Worm (Caenorhabditis elegans) whole organism, L3 larva: ENCODE data around the gene VY10G11R.1.

ENCODE experiments used
- R02D3.7 ChIP-seq: fragments of 150-350 bp; optimal IDR thresholded peaks from 2 replicates; lab custom pipeline; 2014; ENCODE audit warnings: missing biosample characterization, missing genetic modification characterization
- ZK546.5 ChIP-seq: sonication (generic microtip); optimal IDR thresholded peaks from 2 replicates; lab custom pipeline; 2017; ENCODE audit warnings: missing biosample characterization, missing genetic modification characterization
- aly-2 ChIP-seq: fragments of 150-350 bp; optimal IDR thresholded peaks from 2 replicates; lab custom pipeline; 2014; ENCODE audit warnings: missing biosample characterization, missing genetic modification characterization
- ama-1 ChIP-seq: fragments of 150-350 bp; optimal IDR thresholded peaks from 2 replicates; lab custom pipeline; 2018
- ceh-16 ChIP-seq: sonication (generic microtip); optimal IDR thresholded peaks from 2 replicates; lab custom pipeline; 2017; ENCODE audit warnings: missing biosample characterization, missing genetic modification characterization
- ceh-28 ChIP-seq: fragments of 150-350 bp; optimal IDR thresholded peaks from 2 replicates; lab custom pipeline; 2014; ENCODE audit warnings: missing biosample characterization, missing genetic modification reagents, missing genetic modification characterization
- ceh-82 ChIP-seq: fragments of 150-350 bp; optimal IDR thresholded peaks from 2 replicates; lab custom pipeline; 2014; ENCODE audit warnings: missing biosample characterization, missing genetic modification characterization
- ceh-9 ChIP-seq: sonication (generic microtip); optimal IDR thresholded peaks from 2 replicates; lab custom pipeline; 2018; ENCODE audit warnings: missing biosample characterization, missing genetic modification characterization
- daf-12 ChIP-seq: fragments of 150-350 bp; optimal IDR thresholded peaks from 2 replicates; lab custom pipeline; 2014; ENCODE audit warnings: missing biosample characterization, missing genetic modification reagents, missing genetic modification characterization
- egl-27 ChIP-seq: sonication (generic microtip); optimal IDR thresholded peaks from 4 replicates; lab custom pipeline; 2017; ENCODE audit warnings: missing biosample characterization, missing genetic modification reagents, missing genetic modification characterization
- egl-5 ChIP-seq: fragments of 150-350 bp; optimal IDR thresholded peaks from 2 replicates; lab custom pipeline; 2017; ENCODE audit warnings: missing biosample characterization, missing genetic modification reagents, missing genetic modification characterization, inconsistent platforms
- elt-1 ChIP-seq: fragments of 150-350 bp; optimal IDR thresholded peaks from 2 replicates; lab custom pipeline; 2014; ENCODE audit warnings: missing biosample characterization, missing genetic modification characterization
- elt-2 ChIP-seq: sonication (generic microtip); optimal IDR thresholded peaks from 2 replicates; lab custom pipeline; 2016; ENCODE audit warnings: missing genetic modification reagents, mild to moderate bottlenecking, missing genetic modification characterization, missing compliant biosample characterization
- elt-3 ChIP-seq, 3 experiments: fragments of 150-350 bp in 1 of 3; sonication (generic microtip) in 2 of 3; optimal IDR thresholded peaks; 2 replicates in 2 of 3; 4 replicates in 1 of 3; lab custom pipeline; 2014 to 2017; ENCODE audit warnings: missing biosample characterization in 3 of 3, missing genetic modification characterization in 3 of 3
- eor-1 ChIP-seq, 2 experiments: fragments of 150-350 bp; optimal IDR thresholded peaks; 2 replicates each; lab custom pipeline; 2014 to 2018; ENCODE audit warnings: missing biosample characterization in 2 of 2, missing genetic modification characterization in 2 of 2
- fkh-10 ChIP-seq: sonication (generic microtip); optimal IDR thresholded peaks from 2 replicates; lab custom pipeline; 2017; ENCODE audit warnings: missing biosample characterization, missing genetic modification reagents, missing genetic modification characterization
- fkh-2 ChIP-seq: fragments of 150-350 bp; optimal IDR thresholded peaks from 2 replicates; lab custom pipeline; 2014; ENCODE audit warnings: missing biosample characterization, missing genetic modification reagents, missing genetic modification characterization
- fos-1 ChIP-seq: fragments of 150-350 bp; optimal IDR thresholded peaks from 2 replicates; lab custom pipeline; 2014; ENCODE audit warnings: missing biosample characterization, missing genetic modification characterization
- hmg-11 ChIP-seq: sonication (generic microtip); optimal IDR thresholded peaks from 2 replicates; lab custom pipeline; 2016; ENCODE audit warnings: missing genetic modification characterization, missing compliant biosample characterization
- jun-1 ChIP-seq: fragments of 150-350 bp; optimal IDR thresholded peaks from 2 replicates; lab custom pipeline; 2014; ENCODE audit warnings: missing biosample characterization, missing genetic modification reagents, missing genetic modification characterization
- lin-15B ChIP-seq: fragments of 150-350 bp; optimal IDR thresholded peaks from 2 replicates; lab custom pipeline; 2014; ENCODE audit warnings: missing biosample characterization, missing genetic modification characterization
- lin-39 ChIP-seq: fragments of 150-350 bp; optimal IDR thresholded peaks from 2 replicates; lab custom pipeline; 2018; ENCODE audit warnings: missing biosample characterization, missing genetic modification reagents, missing genetic modification characterization
- lsy-12 ChIP-seq: sonication (generic microtip); optimal IDR thresholded peaks from 2 replicates; lab custom pipeline; 2016; ENCODE audit warnings: mild to moderate bottlenecking, missing genetic modification characterization, missing compliant biosample characterization
- mdl-1 ChIP-seq: fragments of 150-350 bp; optimal IDR thresholded peaks from 2 replicates; lab custom pipeline; 2014; ENCODE audit warnings: missing biosample characterization, missing genetic modification characterization
- mml-1 ChIP-seq: fragments of 150-350 bp; sonication (generic microtip); optimal IDR thresholded peaks from 3 replicates; lab custom pipeline; 2014; ENCODE audit warnings: missing biosample characterization, missing genetic modification characterization
- nfya-1 ChIP-seq: sonication (generic microtip); optimal IDR thresholded peaks from 2 replicates; lab custom pipeline; 2017; ENCODE audit warnings: missing genetic modification characterization, mild to moderate bottlenecking, missing compliant biosample characterization, antibody characterized with exemption, moderate library complexity; ENCODE audit not compliant: insufficient read depth
- nhr-11 ChIP-seq: fragments of 150-350 bp; optimal IDR thresholded peaks from 2 replicates; lab custom pipeline; 2014; ENCODE audit warnings: missing biosample characterization, missing genetic modification characterization
- nhr-12 ChIP-seq: fragments of 150-350 bp; optimal IDR thresholded peaks from 2 replicates; lab custom pipeline; 2014; ENCODE audit warnings: missing biosample characterization, missing genetic modification characterization
- nhr-23 ChIP-seq: fragments of 150-350 bp; optimal IDR thresholded peaks from 2 replicates; lab custom pipeline; 2014; ENCODE audit warnings: missing biosample characterization, missing genetic modification reagents, missing genetic modification characterization
- nhr-237 ChIP-seq: fragments of 150-350 bp; optimal IDR thresholded peaks from 2 replicates; lab custom pipeline; 2014; ENCODE audit warnings: missing biosample characterization, missing genetic modification characterization
- nhr-25 ChIP-seq: sonication (generic microtip); optimal IDR thresholded peaks from 2 replicates; lab custom pipeline; 2017; ENCODE audit warnings: missing biosample characterization, missing genetic modification characterization
- nhr-28 ChIP-seq: fragments of 150-350 bp; optimal IDR thresholded peaks from 2 replicates; lab custom pipeline; 2014; ENCODE audit warnings: missing biosample characterization, missing genetic modification characterization
- nhr-43 ChIP-seq: sonication (generic microtip); optimal IDR thresholded peaks from 2 replicates; lab custom pipeline; 2016; ENCODE audit warnings: mild to moderate bottlenecking, missing genetic modification characterization, missing compliant biosample characterization; ENCODE audit not compliant: poor library complexity, severe bottlenecking
- nhr-67 ChIP-seq: fragments of 150-350 bp; optimal IDR thresholded peaks from 2 replicates; lab custom pipeline; 2014; ENCODE audit warnings: missing biosample characterization, missing genetic modification characterization
- nhr-76 ChIP-seq: fragments of 150-350 bp; sonication (generic microtip); optimal IDR thresholded peaks from 5 replicates; lab custom pipeline; 2014; ENCODE audit warnings: missing biosample characterization, missing genetic modification characterization
- nhr-77 ChIP-seq: fragments of 150-350 bp; optimal IDR thresholded peaks from 2 replicates; lab custom pipeline; 2014; ENCODE audit warnings: missing biosample characterization, missing genetic modification characterization
- pha-4 ChIP-seq: fragments of 150-350 bp; optimal IDR thresholded peaks from 2 replicates; lab custom pipeline; 2014; ENCODE audit warnings: missing biosample characterization, missing genetic modification reagents, missing genetic modification characterization
- pqm-1 ChIP-seq: fragments of 150-350 bp; optimal IDR thresholded peaks from 2 replicates; lab custom pipeline; 2017; ENCODE audit warnings: missing biosample characterization, missing genetic modification characterization, inconsistent platforms
- sea-2 ChIP-seq: fragments of 150-350 bp; sonication (generic microtip); optimal IDR thresholded peaks from 4 replicates; lab custom pipeline; 2014; ENCODE audit warnings: missing biosample characterization, missing genetic modification reagents, missing genetic modification characterization
- skn-1 ChIP-seq: fragments of 150-350 bp; optimal IDR thresholded peaks from 2 replicates; lab custom pipeline; 2014; ENCODE audit warnings: missing biosample characterization, missing genetic modification characterization
- snpc-4 ChIP-seq: fragments of 150-350 bp; optimal IDR thresholded peaks from 2 replicates; lab custom pipeline; 2014; ENCODE audit warnings: missing biosample characterization, missing genetic modification characterization
- tbx-2 ChIP-seq: sonication (generic microtip); optimal IDR thresholded peaks from 2 replicates; lab custom pipeline; 2016; ENCODE audit warnings: mild to moderate bottlenecking, missing genetic modification characterization, missing compliant biosample characterization
- unc-39 ChIP-seq: sonication (generic microtip); optimal IDR thresholded peaks from 4 replicates; lab custom pipeline; 2017; ENCODE audit warnings: missing biosample characterization, missing genetic modification characterization
- unc-62 ChIP-seq: fragments of 150-350 bp; sonication (generic microtip); optimal IDR thresholded peaks from 4 replicates; lab custom pipeline; 2014; ENCODE audit warnings: missing biosample characterization, missing genetic modification reagents, missing genetic modification characterization
- zag-1 ChIP-seq: fragments of 150-350 bp; optimal IDR thresholded peaks from 2 replicates; lab custom pipeline; 2014; ENCODE audit warnings: missing biosample characterization, missing genetic modification characterization
- ztf-11 ChIP-seq: fragments of 150-350 bp; optimal IDR thresholded peaks from 2 replicates; lab custom pipeline; 2014; ENCODE audit warnings: missing biosample characterization, missing genetic modification characterization
- ztf-4 ChIP-seq: fragments of 150-350 bp; optimal IDR thresholded peaks from 2 replicates; lab custom pipeline; 2014; ENCODE audit warnings: missing biosample characterization, missing genetic modification characterization

Gene VY10G11R.1

DNA sequence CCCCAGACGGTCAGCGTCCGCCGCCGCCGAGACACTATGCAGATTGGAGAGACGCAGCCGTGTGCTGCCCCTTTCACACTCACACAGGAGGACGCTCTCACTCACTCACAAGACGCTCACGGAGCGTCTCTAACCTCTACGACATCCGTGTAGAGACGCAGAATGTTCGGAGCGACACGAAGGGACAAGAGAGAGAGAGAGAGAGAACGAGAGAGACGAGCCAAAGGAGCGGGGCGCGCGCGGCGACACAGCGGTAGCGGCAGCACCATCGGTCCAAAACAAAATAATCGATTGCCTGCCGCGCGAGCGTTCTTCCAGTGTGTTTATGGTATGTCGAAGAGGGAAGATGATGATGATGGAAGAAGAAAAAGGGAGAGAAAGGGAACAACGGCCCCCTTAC, 21.5 kb upstream of the VY10G11R.1 start (continued):
- TF ChIP-seq ama-1 (lab: Kevin White, UChicago) (peak; percentile 46), pqm-1 (tag; lab: Kevin White, UChicago) (peak; percentile 20), fos-1 (peak; percentile 71), nhr-12 (no peak), fkh-2 (tag; lab: Kevin White, UChicago) (no peak), pha-4 (tag; lab: Kevin White, UChicago) (peak; percentile 79), mml-1 (tag; lab: Kevin White, UChicago) (no peak), egl-5 (tag; lab: Kevin White, UChicago) (peak; percentile 74), elt-2 (peak; percentile 76), zag-1 (peak; percentile 14), ceh-28 (tag; lab: Kevin White, UChicago) (peak; percentile 92), aly-2 (tag; lab: Kevin White, UChicago) (peak; percentile 1), ztf-11 (tag; lab: Kevin White, UChicago) (no peak), unc-39 (tag; lab: Kevin White, UChicago) (peak; percentile 26), elt-1 (no peak), nhr-67 (tag; lab: Kevin White, UChicago) (no peak), tbx-2 (tag; lab: Kevin White, UChicago) (peak; percentile 79), nhr-77 (tag; lab: Kevin White, UChicago) (peak; percentile 7), ceh-82 (tag; lab: Kevin White, UChicago) (peak; percentile 40), ztf-4 (tag; lab: Kevin White, UChicago) (no peak)

DNA sequence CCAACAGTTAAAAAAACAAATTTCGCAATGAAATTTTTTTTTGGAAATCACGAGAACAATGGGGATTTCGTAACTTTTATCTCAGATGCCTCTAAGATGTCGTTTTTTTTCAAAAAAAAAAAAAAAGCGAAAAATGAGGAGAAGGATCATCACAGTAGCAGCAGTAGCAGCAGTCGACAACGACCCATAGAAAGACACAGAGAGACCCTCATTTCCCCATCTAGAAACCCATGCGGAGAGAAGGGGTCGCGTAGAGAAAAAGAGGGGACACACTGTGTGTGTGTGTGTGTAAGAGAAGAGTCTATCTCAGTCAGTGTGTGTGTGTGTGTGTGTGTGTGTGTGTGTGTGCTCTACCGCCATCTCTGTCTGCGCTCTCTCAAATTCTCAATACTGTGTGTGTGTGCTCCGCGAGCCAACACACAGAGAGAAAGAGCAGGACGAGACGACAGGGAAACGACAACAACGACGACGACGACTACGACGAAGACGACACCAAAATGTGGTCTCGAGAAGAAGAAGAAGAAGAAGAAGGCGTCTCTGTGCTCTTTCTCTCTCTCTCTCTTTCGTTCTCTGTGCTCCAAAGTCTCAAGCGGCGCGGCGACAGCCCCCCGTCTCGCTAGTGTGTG, 20.7 kb upstream of the VY10G11R.1 start:
- TF ChIP-seq nhr-28 (tag; lab: Kevin White, UChicago) (no peak), aly-2 (tag; lab: Kevin White, UChicago) (no peak), lsy-12 (tag; lab: Kevin White, UChicago) (peak; percentile 56), pqm-1 (tag; lab: Kevin White, UChicago) (peak; percentile 31), nhr-25 (tag; lab: Kevin White, UChicago) (no peak), snpc-4 (tag; lab: Kevin White, UChicago) (peak; percentile 3), R02D3.7 (tag; lab: Kevin White, UChicago) (no peak), ama-1 (lab: Kevin White, UChicago) (peak; percentile 70), pha-4 (tag; lab: Kevin White, UChicago) (peak; percentile 54), fkh-10 (GFP tag; lab: Kevin White, UChicago) (no peak), ceh-82 (tag; lab: Kevin White, UChicago) (no peak), fos-1 (no peak), daf-12 (tag; lab: Kevin White, UChicago) (no peak), nhr-12 (no peak), skn-1 (tag; lab: Kevin White, UChicago) (peak; percentile 5), lin-39 (tag; lab: Kevin White, UChicago) (peak; percentile 71), egl-5 (tag; lab: Kevin White, UChicago) (no peak), jun-1 (peak; percentile 65), nhr-23 (tag; lab: Kevin White, UChicago) (no peak), zag-1 (no peak), nhr-76 (tag; lab: Kevin White, UChicago) (no peak), egl-27 (tag; lab: Kevin White, UChicago) (no peak), ceh-16 (tag; lab: Kevin White, UChicago) (no peak), ztf-4 (tag; lab: Kevin White, UChicago) (no peak), lin-15B (peak; percentile 61), elt-2 (peak; percentile 66), nhr-67 (tag; lab: Kevin White, UChicago) (no peak), nhr-11 (peak; percentile 75), unc-39 (tag; lab: Kevin White, UChicago) (no peak), sea-2 (GFP tag; lab: Kevin White, UChicago) (peak; percentile 31), nfya-1 (tag; lab: Kevin White, UChicago) (peak; percentile 65), elt-1 (peak; percentile 5), tbx-2 (tag; lab: Kevin White, UChicago) (peak; percentile 21), ceh-9 (tag; lab: Kevin White, UChicago) (no peak), nhr-237 (no peak), eor-1 (tag; optimal IDR thresholded peaks at IDR 0.05; lab: Kevin White, UChicago) (no peak), hmg-11 (tag; lab: Kevin White, UChicago) (peak; percentile 88), nhr-43 (tag; lab: Kevin White, UChicago) (peak; percentile 32), mml-1 (tag; lab: Kevin White, UChicago) (no peak), mdl-1 (tag; lab: Kevin White, UChicago) (no peak), nhr-77 (tag; lab: Kevin White, UChicago) (no peak), fkh-2 (tag; lab: Kevin White, UChicago) (no peak), unc-62 (GFP tag; lab: Kevin White, UChicago) (peak; percentile 63), ztf-11 (tag; lab: Kevin White, UChicago) (no peak), elt-3 (tag; optimal IDR thresholded peaks at IDR 0.05; lab: Kevin White, UChicago) (no peak), ZK546.5 (tag; lab: Kevin White, UChicago) (no peak), ceh-28 (tag; lab: Kevin White, UChicago) (peak; percentile 5)
- TF ChIP-seq, all 47 proteins: peak for 19
